Worm (Caenorhabditis elegans) whole organism, midembryonic: ENCODE data around the gene W09D10.4.

Experiments
- flt-1 ChIP-seq: fragments of 200-800 bp; sonication (Bioruptor generic); IDR thresholded peaks from 2 replicates; pipeline ENCODE4 v1.3.6; 2022; ENCODE audit warnings: missing genetic modification characterization, missing compliant biosample characterization
- ref-1 ChIP-seq: fragments of 200-800 bp; sonication (Bioruptor generic); conservative IDR thresholded peaks from 2 replicates; pipeline ENCODE4 v1.3.6; 2022; ENCODE audit warnings: missing genetic modification reagents, missing genetic modification characterization, missing compliant biosample characterization
- ztf-23 ChIP-seq: fragments of 200-800 bp; sonication (Bioruptor generic); IDR thresholded peaks from 2 replicates; pipeline ENCODE4 v1.3.6; 2022; ENCODE audit warnings: missing genetic modification reagents, missing genetic modification characterization, missing compliant biosample characterization

ce11 chrIII:10742382-10742860 is 26.4 kb upstream of the W09D10.4 start, which contains the start of the genes tbb-1 and rib-2:
- TF ChIP-seq ztf-23 (peak; percentile 97), ref-1 (no peak), flt-1 (no peak)
